Worm (Caenorhabditis elegans): ENCODE results near the gene F43B10.1.

- TF ChIP-seq nhr-77 (tag; optimal IDR thresholded peaks at IDR 0.05) (no peak), pha-4 (GFP tag; IDR thresholded peaks at IDR 0.05) (no peak), pha-4 (tag; optimal IDR thresholded peaks at IDR 0.05) (no peak), ceh-28 (tag; optimal IDR thresholded peaks at IDR 0.05) (no peak), lin-39 (tag; optimal IDR thresholded peaks at IDR 0.05) (no peak), snpc-4 (tag; optimal IDR thresholded peaks at IDR 0.05) (no peak)
These were observed 4.3 kb downstream of the F43B10.1 start for ce11 chrX:16658309-16658708.

Data from whole organism, L4 larva.